Worm (Caenorhabditis elegans) whole organism, L3 larva: ENCODE data around the gene T19C4.1.

Experiments used
- R02D3.7 ChIP-seq: fragments of 150-350 bp; optimal IDR thresholded peaks from 2 replicates; lab custom pipeline; 2014; ENCODE audit warnings: missing biosample characterization, missing genetic modification characterization
- ZK546.5 ChIP-seq: sonication (generic microtip); optimal IDR thresholded peaks from 2 replicates; lab custom pipeline; 2017; ENCODE audit warnings: missing biosample characterization, missing genetic modification characterization
- aly-2 ChIP-seq: fragments of 150-350 bp; optimal IDR thresholded peaks from 2 replicates; lab custom pipeline; 2014; ENCODE audit warnings: missing biosample characterization, missing genetic modification characterization
- ama-1 ChIP-seq: fragments of 150-350 bp; optimal IDR thresholded peaks from 2 replicates; lab custom pipeline; 2018
- ceh-16 ChIP-seq: sonication (generic microtip); optimal IDR thresholded peaks from 2 replicates; lab custom pipeline; 2017; ENCODE audit warnings: missing biosample characterization, missing genetic modification characterization
- ceh-28 ChIP-seq: fragments of 150-350 bp; optimal IDR thresholded peaks from 2 replicates; lab custom pipeline; 2014; ENCODE audit warnings: missing biosample characterization, missing genetic modification reagents, missing genetic modification characterization
- ceh-82 ChIP-seq: fragments of 150-350 bp; optimal IDR thresholded peaks from 2 replicates; lab custom pipeline; 2014; ENCODE audit warnings: missing biosample characterization, missing genetic modification characterization
- ceh-9 ChIP-seq: sonication (generic microtip); optimal IDR thresholded peaks from 2 replicates; lab custom pipeline; 2018; ENCODE audit warnings: missing biosample characterization, missing genetic modification characterization
- egl-27 ChIP-seq: sonication (generic microtip); optimal IDR thresholded peaks from 4 replicates; lab custom pipeline; 2017; ENCODE audit warnings: missing biosample characterization, missing genetic modification reagents, missing genetic modification characterization
- elt-2 ChIP-seq: sonication (generic microtip); optimal IDR thresholded peaks from 2 replicates; lab custom pipeline; 2016; ENCODE audit warnings: missing genetic modification reagents, mild to moderate bottlenecking, missing genetic modification characterization, missing compliant biosample characterization
- eor-1 ChIP-seq, 2 experiments: fragments of 150-350 bp; optimal IDR thresholded peaks; 2 replicates each; lab custom pipeline; 2014 to 2018; ENCODE audit warnings: missing biosample characterization in 2 of 2, missing genetic modification characterization in 2 of 2
- fkh-2 ChIP-seq: fragments of 150-350 bp; optimal IDR thresholded peaks from 2 replicates; lab custom pipeline; 2014; ENCODE audit warnings: missing biosample characterization, missing genetic modification reagents, missing genetic modification characterization
- mdl-1 ChIP-seq: fragments of 150-350 bp; optimal IDR thresholded peaks from 2 replicates; lab custom pipeline; 2014; ENCODE audit warnings: missing biosample characterization, missing genetic modification characterization
- mml-1 ChIP-seq: fragments of 150-350 bp; sonication (generic microtip); optimal IDR thresholded peaks from 3 replicates; lab custom pipeline; 2014; ENCODE audit warnings: missing biosample characterization, missing genetic modification characterization
- nfya-1 ChIP-seq: sonication (generic microtip); optimal IDR thresholded peaks from 2 replicates; lab custom pipeline; 2017; ENCODE audit warnings: missing genetic modification characterization, mild to moderate bottlenecking, missing compliant biosample characterization, antibody characterized with exemption, moderate library complexity; ENCODE audit not compliant: insufficient read depth
- nhr-25 ChIP-seq: sonication (generic microtip); optimal IDR thresholded peaks from 2 replicates; lab custom pipeline; 2017; ENCODE audit warnings: missing biosample characterization, missing genetic modification characterization
- nhr-43 ChIP-seq: sonication (generic microtip); optimal IDR thresholded peaks from 2 replicates; lab custom pipeline; 2016; ENCODE audit warnings: mild to moderate bottlenecking, missing genetic modification characterization, missing compliant biosample characterization; ENCODE audit not compliant: poor library complexity, severe bottlenecking
- nhr-67 ChIP-seq: fragments of 150-350 bp; optimal IDR thresholded peaks from 2 replicates; lab custom pipeline; 2014; ENCODE audit warnings: missing biosample characterization, missing genetic modification characterization
- nhr-76 ChIP-seq: fragments of 150-350 bp; sonication (generic microtip); optimal IDR thresholded peaks from 5 replicates; lab custom pipeline; 2014; ENCODE audit warnings: missing biosample characterization, missing genetic modification characterization
- nhr-77 ChIP-seq: fragments of 150-350 bp; optimal IDR thresholded peaks from 2 replicates; lab custom pipeline; 2014; ENCODE audit warnings: missing biosample characterization, missing genetic modification characterization
- pha-4 ChIP-seq: fragments of 150-350 bp; optimal IDR thresholded peaks from 2 replicates; lab custom pipeline; 2014; ENCODE audit warnings: missing biosample characterization, missing genetic modification reagents, missing genetic modification characterization
- pqm-1 ChIP-seq: fragments of 150-350 bp; optimal IDR thresholded peaks from 2 replicates; lab custom pipeline; 2017; ENCODE audit warnings: missing biosample characterization, missing genetic modification characterization, inconsistent platforms
- sea-2 ChIP-seq: fragments of 150-350 bp; sonication (generic microtip); optimal IDR thresholded peaks from 4 replicates; lab custom pipeline; 2014; ENCODE audit warnings: missing biosample characterization, missing genetic modification reagents, missing genetic modification characterization
- snpc-4 ChIP-seq: fragments of 150-350 bp; optimal IDR thresholded peaks from 2 replicates; lab custom pipeline; 2014; ENCODE audit warnings: missing biosample characterization, missing genetic modification characterization
- unc-39 ChIP-seq: sonication (generic microtip); optimal IDR thresholded peaks from 4 replicates; lab custom pipeline; 2017; ENCODE audit warnings: missing biosample characterization, missing genetic modification characterization
- zag-1 ChIP-seq: fragments of 150-350 bp; optimal IDR thresholded peaks from 2 replicates; lab custom pipeline; 2014; ENCODE audit warnings: missing biosample characterization, missing genetic modification characterization
- ztf-11 ChIP-seq: fragments of 150-350 bp; optimal IDR thresholded peaks from 2 replicates; lab custom pipeline; 2014; ENCODE audit warnings: missing biosample characterization, missing genetic modification characterization

Gene T19C4.1

ce11 chrV:11174663-11175062, 25.2 kb downstream of the T19C4.1 start (continued):
- TF ChIP-seq ceh-28 (tag; lab: Kevin White, UChicago) (no peak), mdl-1 (no peak), ceh-9 (tag; lab: Kevin White, UChicago) (no peak), nhr-76 (tag; lab: Kevin White, UChicago) (no peak), R02D3.7 (tag; lab: Kevin White, UChicago) (no peak), ztf-11 (tag; lab: Kevin White, UChicago) (no peak)

- TF ChIP-seq pqm-1 (tag; lab: Kevin White, UChicago) (peak; percentile 23), nhr-77 (tag; lab: Kevin White, UChicago) (peak; percentile 2), snpc-4 (tag; lab: Kevin White, UChicago) (peak; percentile 93), elt-2 (tag; lab: Kevin White, UChicago) (peak; percentile 27), nhr-43 (tag; lab: Kevin White, UChicago) (peak; percentile 35), nhr-25 (peak; percentile 29), ama-1 (lab: Kevin White, UChicago) (peak; percentile 6)
Measured at ce11 chrV:11175336-11175938, 25.9 kb downstream of the T19C4.1 start.

- TF ChIP-seq ama-1 (lab: Kevin White, UChicago), result peak; percentile 47
- peak; percentile 76 for TF ChIP-seq elt-2 (tag; lab: Kevin White, UChicago)
- TF ChIP-seq nhr-43 (tag; lab: Kevin White, UChicago), result peak; percentile 61
- peak; percentile 97 for TF ChIP-seq snpc-4 (tag; lab: Kevin White, UChicago)
- TF ChIP-seq nfya-1, result peak; percentile 14
- TF ChIP-seq R02D3.7 (tag; lab: Kevin White, UChicago), result peak; percentile 5
- peak; percentile 65 for TF ChIP-seq pqm-1 (tag; lab: Kevin White, UChicago)
- TF ChIP-seq nhr-77 (tag; lab: Kevin White, UChicago), result peak; percentile 38
Measured at ce11 chrV:11176693-11177304, 27.3 kb downstream of the T19C4.1 start.

ce11 chrV:11177577-11177976, 28.1 kb downstream of the T19C4.1 start, which contains the start of gene gpa-1:
gpa-1 (minus strand) TSS chrV:11177677.
- TF ChIP-seq ZK546.5 (no peak), pqm-1 (tag; lab: Kevin White, UChicago) (no peak), nhr-76 (tag; lab: Kevin White, UChicago) (no peak), ceh-16 (tag; lab: Kevin White, UChicago) (no peak), eor-1 (tag; optimal IDR thresholded peaks at IDR 0.05; lab: Kevin White, UChicago) (no peak), ztf-11 (tag; lab: Kevin White, UChicago) (no peak)

ce11 chrV:11180951-11181350, 31.4 kb downstream of the T19C4.1 start:
- TF ChIP-seq eor-1 (tag; optimal IDR thresholded peaks at IDR 0.05; lab: Kevin White, UChicago) (no peak), ama-1 (lab: Kevin White, UChicago) (no peak)

ce11 chrV:11182925-11183324, 33.4 kb downstream of the T19C4.1 start, which contains the start of gene cnc-10:
cnc-10 (plus strand) TSS chrV:11183225.
- no peak for TF ChIP-seq nhr-77 (tag; lab: Kevin White, UChicago)
- no peak for TF ChIP-seq nhr-67 (tag; lab: Kevin White, UChicago)
- no peak for TF ChIP-seq nfya-1
- no peak for TF ChIP-seq ceh-16 (tag; lab: Kevin White, UChicago)
- no peak for TF ChIP-seq ceh-82 (tag; lab: Kevin White, UChicago)
- no peak for TF ChIP-seq mml-1 (tag; lab: Kevin White, UChicago)
- no peak for TF ChIP-seq fkh-2 (tag; lab: Kevin White, UChicago)
- no peak for TF ChIP-seq ztf-11 (tag; lab: Kevin White, UChicago)
- no peak for TF ChIP-seq unc-39
- TF ChIP-seq snpc-4 (tag; lab: Kevin White, UChicago), result no peak
- TF ChIP-seq egl-27, result no peak
- TF ChIP-seq elt-2 (tag; lab: Kevin White, UChicago), result no peak
- no peak for TF ChIP-seq aly-2 (tag; lab: Kevin White, UChicago)
- no peak for TF ChIP-seq sea-2
- no peak for TF ChIP-seq zag-1 (tag; lab: Kevin White, UChicago)

- no peak for TF ChIP-seq pha-4
Measured at ce11 chrV:11190983-11191382, 41.5 kb downstream of the T19C4.1 start, which contains the start of gene lgc-49. lgc-49 (plus strand) TSS chrV:11191283.
